Fruit fly (Drosophila melanogaster) whole organism, embryonic: ENCODE data around the gene Rhp.
"Not testable (repeated sequence)": the region's sequence is repeated elsewhere in the genome, so short reads cannot be mapped to it uniquely, and the experiment has no call there.

Source experiments
- Awh ChIP-seq: fragments of 200-800 bp; sonication (Bioruptor generic); IDR thresholded peaks from 2 replicates; pipeline ENCODE4, ENCODE4 v1.3.6; 2022; ENCODE audit warnings: missing biosample characterization, missing genetic modification characterization
- CG10462 ChIP-seq: fragments of 200-800 bp; sonication (Bioruptor generic); optimal IDR thresholded peaks from 2 replicates; lab custom pipeline; 2016; ENCODE audit warnings: missing biosample characterization, missing genetic modification characterization
- CG10979 ChIP-seq: fragments of 200-800 bp; sonication (Bioruptor generic); optimal IDR thresholded peaks from 2 replicates; lab custom pipeline; 2018; ENCODE audit warnings: missing biosample characterization, mild to moderate bottlenecking, missing genetic modification characterization, moderate library complexity
- CG13287 ChIP-seq: fragments of 200-800 bp; sonication (Bioruptor generic); IDR thresholded peaks from 2 replicates; pipeline ENCODE4 v1.3.6; 2022; ENCODE audit warnings: missing biosample characterization, missing genetic modification characterization; ENCODE audit not compliant: partially characterized antibody
- CG14014 ChIP-seq: fragments of 200-800 bp; sonication (Bioruptor generic); IDR thresholded peaks from 2 replicates; pipeline ENCODE4 v1.3.6; 2022; ENCODE audit warnings: missing biosample characterization, missing genetic modification characterization
- CG14860 ChIP-seq: fragments of 200-800 bp; sonication (Bioruptor generic); IDR thresholded peaks from 3 replicates; pipeline ENCODE4 v1.3.6; 2022; ENCODE audit warnings: missing biosample characterization, missing genetic modification characterization; ENCODE audit not compliant: partially characterized antibody
- CG17612 ChIP-seq: fragments of 200-800 bp; sonication (Bioruptor generic); IDR thresholded peaks from 2 replicates; pipeline ENCODE4 v1.3.6; 2022; ENCODE audit warnings: missing biosample characterization, missing genetic modification characterization
- CG17912 ChIP-seq: fragments of 200-800 bp; sonication (Bioruptor generic); optimal IDR thresholded peaks from 2 replicates; lab custom pipeline; 2018; ENCODE audit warnings: missing biosample characterization, mild to moderate bottlenecking, missing genetic modification characterization
- CG30020 ChIP-seq: fragments of 200-800 bp; optimal IDR thresholded peaks from 2 replicates; lab custom pipeline; 2019; ENCODE audit warnings: missing biosample characterization, mild to moderate bottlenecking, missing genetic modification characterization, moderate library complexity
- CG31224 ChIP-seq: fragments of 200-800 bp; sonication (Bioruptor generic); IDR thresholded peaks from 2 replicates; pipeline ENCODE4 v1.3.6; 2022; ENCODE audit warnings: missing biosample characterization, missing genetic modification characterization
- CG31388 ChIP-seq: fragments of 200-800 bp; sonication (Bioruptor generic); optimal IDR thresholded peaks from 2 replicates; lab custom pipeline; 2016; ENCODE audit warnings: missing biosample characterization, missing genetic modification characterization
- CG34224 ChIP-seq: fragments of 200-800 bp; sonication (Bioruptor generic); IDR thresholded peaks from 3 replicates; pipeline ENCODE4 v1.3.6; 2022; ENCODE audit warnings: missing biosample characterization, missing genetic modification characterization; ENCODE audit not compliant: partially characterized antibody
- CG6813 ChIP-seq: fragments of 200-800 bp; sonication (Bioruptor generic); optimal IDR thresholded peaks from 2 replicates; lab custom pipeline; 2017; ENCODE audit warnings: missing biosample characterization, missing genetic modification characterization, mild to moderate bottlenecking, moderate library complexity, missing genetic modification reagents
- CG8290 ChIP-seq, 3 experiments: fragments of 200-800 bp; sonication (Bioruptor generic); optimal IDR thresholded peaks; 2 replicates each; lab custom pipeline; 2016 to 2019; ENCODE audit warnings: missing biosample characterization in 3 of 3, missing genetic modification characterization in 3 of 3, mild to moderate bottlenecking in 2 of 3, moderate library complexity in 1 of 3
- CG9817 ChIP-seq: fragments of 200-800 bp; sonication (Bioruptor generic); optimal IDR thresholded peaks from 2 replicates; lab custom pipeline; 2018; ENCODE audit warnings: missing biosample characterization, mild to moderate bottlenecking, missing genetic modification characterization, moderate library complexity
- CG9876 ChIP-seq: fragments of 200-800 bp; sonication (Bioruptor generic); optimal IDR thresholded peaks from 2 replicates; lab custom pipeline; 2016; ENCODE audit warnings: missing biosample characterization, missing genetic modification characterization
- D ChIP-seq, 2 experiments: fragments of 200-800 bp in 1 of 2; fragments of >200 bp in 1 of 2; sonication (Bioruptor generic) in 1 of 2; optimal IDR thresholded peaks; 2 replicates in 1 of 2; 3 replicates in 1 of 2; lab custom pipeline; 2017; ENCODE audit warnings: mild to moderate bottlenecking in 1 of 2, missing biosample characterization in 1 of 2, missing genetic modification characterization in 1 of 2, missing genetic modification reagents in 1 of 2
- Deaf1 ChIP-seq: fragments of 200-800 bp; optimal IDR thresholded peaks from 3 replicates; lab custom pipeline; 2019; ENCODE audit warnings: missing biosample characterization, mild to moderate bottlenecking, missing genetic modification characterization, moderate library complexity
- Dref ChIP-seq: fragments of 200-800 bp; sonication (Bioruptor generic); IDR thresholded peaks from 2 replicates; pipeline ENCODE4 v1.3.6; 2022; ENCODE audit warnings: missing biosample characterization, missing genetic modification characterization
- Gug ChIP-seq: fragments of 200-800 bp; sonication (Bioruptor generic); IDR thresholded peaks from 4 replicates; pipeline ENCODE4 v1.3.6; 2022; ENCODE audit warnings: missing biosample characterization, missing genetic modification characterization
- Hey ChIP-seq: fragments of 200-800 bp; sonication (Bioruptor generic); optimal IDR thresholded peaks from 3 replicates; lab custom pipeline; 2018; ENCODE audit warnings: missing biosample characterization, mild to moderate bottlenecking, missing genetic modification characterization
- Hmr ChIP-seq: fragments of 200-800 bp; sonication (Bioruptor generic); optimal IDR thresholded peaks from 3 replicates; lab custom pipeline; 2017; ENCODE audit warnings: mild to moderate bottlenecking, missing biosample characterization, missing genetic modification reagents, missing genetic modification characterization
- Med ChIP-seq: fragments of 200-800 bp; sonication (Bioruptor generic); peaks from one replicate; lab custom pipeline; 2016; ENCODE audit warnings: missing biosample characterization, missing genetic modification characterization, mild to moderate bottlenecking, inconsistent platforms, moderate library complexity
- Neu2 ChIP-seq: fragments of 200-800 bp; sonication (Bioruptor generic); optimal IDR thresholded peaks from 3 replicates; lab custom pipeline; 2016; ENCODE audit warnings: missing biosample characterization, missing genetic modification characterization, borderline replicate concordance
- Ptx1 ChIP-seq: fragments of 200-800 bp; sonication (Bioruptor generic); IDR thresholded peaks from 2 replicates; pipeline ENCODE4 v1.3.6; 2022; ENCODE audit warnings: missing biosample characterization, missing genetic modification characterization
- bbx ChIP-seq: fragments of 200-800 bp; sonication (Bioruptor generic); IDR thresholded peaks from 2 replicates; pipeline ENCODE4 v1.3.6; 2022; ENCODE audit warnings: missing biosample characterization, missing genetic modification characterization; ENCODE audit not compliant: partially characterized antibody
- bcd ChIP-seq: fragments of 200-800 bp; sonication (Bioruptor generic); optimal IDR thresholded peaks from 2 replicates; lab custom pipeline; 2017; ENCODE audit warnings: missing biosample characterization, mild to moderate bottlenecking, missing genetic modification characterization
- chif ChIP-seq, 2 experiments: fragments of 200-800 bp; sonication (Bioruptor generic); optimal IDR thresholded peaks; 3 replicates each; lab custom pipeline; 2016; ENCODE audit warnings: missing biosample characterization in 2 of 2, missing genetic modification characterization in 2 of 2
- chinmo ChIP-seq: fragments of 200-800 bp; sonication (Bioruptor generic); IDR thresholded peaks from 4 replicates; pipeline ENCODE4 v1.3.6; 2022; ENCODE audit warnings: missing biosample characterization, missing genetic modification characterization; ENCODE audit not compliant: partially characterized antibody
- corto ChIP-seq: fragments of 200-800 bp; sonication (Bioruptor generic); optimal IDR thresholded peaks from 2 replicates; lab custom pipeline; 2016; ENCODE audit warnings: missing biosample characterization, mild to moderate bottlenecking, missing genetic modification characterization, moderate library complexity
- da ChIP-seq: fragments of 200-800 bp; sonication (Bioruptor generic); optimal IDR thresholded peaks from 2 replicates; lab custom pipeline; 2016; ENCODE audit warnings: missing biosample characterization, missing genetic modification characterization
- danr ChIP-seq: fragments of 200-800 bp; sonication (Bioruptor generic); IDR thresholded peaks from 2 replicates; pipeline ENCODE4 v1.3.6; 2022; ENCODE audit warnings: missing biosample characterization, missing genetic modification characterization
- eve ChIP-seq, 2 experiments: fragments of >200 bp; optimal IDR thresholded peaks; 2 replicates each; lab custom pipeline; 2017; ENCODE audit warnings: missing biosample characterization in 2 of 2, missing genetic modification characterization in 2 of 2
- hb ChIP-seq: fragments of 200-800 bp; sonication (Bioruptor generic); IDR thresholded peaks from 3 replicates; pipeline ENCODE4 v1.3.6; 2022; ENCODE audit warnings: missing biosample characterization, missing genetic modification characterization; ENCODE audit not compliant: partially characterized antibody
- knrl ChIP-seq: fragments of 200-800 bp; sonication (Bioruptor generic); IDR thresholded peaks from 3 replicates; pipeline ENCODE4 v1.3.6; 2022; ENCODE audit warnings: missing biosample characterization, missing genetic modification characterization; ENCODE audit not compliant: partially characterized antibody
- lov ChIP-seq, 2 experiments: fragments of 200-800 bp in 1 of 2; fragments of >200 bp in 1 of 2; sonication (Bioruptor generic) in 1 of 2; IDR thresholded peaks in 1 of 2; optimal IDR thresholded peaks in 1 of 2; 2 replicates in 1 of 2; 3 replicates in 1 of 2; pipeline versions ENCODE4 v1.3.6 to Lab custom; 2017 to 2022; ENCODE audit warnings: missing biosample characterization in 1 of 2, missing genetic modification characterization in 1 of 2
- peb ChIP-seq: fragments of 200-800 bp; sonication (Bioruptor generic); IDR thresholded peaks from 2 replicates; pipeline ENCODE4 v1.3.6; 2022; ENCODE audit warnings: missing biosample characterization, missing genetic modification characterization
- pnt ChIP-seq: fragments of 200-800 bp; sonication (Bioruptor generic); optimal IDR thresholded peaks from 3 replicates; lab custom pipeline; 2016; ENCODE audit warnings: missing biosample characterization, missing genetic modification characterization
- prd ChIP-seq, 3 experiments: fragments of >200 bp in 2 of 3; fragments of 200-800 bp in 1 of 3; sonication (Bioruptor generic) in 1 of 3; optimal IDR thresholded peaks in 2 of 3; IDR thresholded peaks in 1 of 3; 2 replicates in 2 of 3; 3 replicates in 1 of 3; pipeline versions ENCODE4 v1.3.6 to Lab custom; 2017 to 2022; ENCODE audit warnings: missing biosample characterization in 1 of 3, missing genetic modification characterization in 1 of 3
- sens ChIP-seq: fragments of 200-800 bp; sonication (Bioruptor generic); peaks from one replicate; lab custom pipeline; 2016; ENCODE audit warnings: missing biosample characterization, missing genetic modification characterization
- sim ChIP-seq: fragments of 200-800 bp; sonication (Bioruptor generic); IDR thresholded peaks from 2 replicates; pipeline ENCODE4 v1.3.6; 2022; ENCODE audit warnings: missing biosample characterization, missing genetic modification characterization
- sima ChIP-seq: fragments of 200-800 bp; sonication (Bioruptor generic); optimal IDR thresholded peaks from 2 replicates; lab custom pipeline; 2016; ENCODE audit warnings: missing biosample characterization, missing genetic modification characterization
- trh ChIP-seq: fragments of 200-800 bp; sonication (Bioruptor generic); optimal IDR thresholded peaks from 2 replicates; lab custom pipeline; 2016; ENCODE audit warnings: missing biosample characterization, missing genetic modification characterization
- unc-4 ChIP-seq: fragments of 200-800 bp; sonication (Bioruptor generic); IDR thresholded peaks from 2 replicates; pipeline ENCODE4 v1.3.6; 2022; ENCODE audit warnings: missing biosample characterization, missing genetic modification characterization; ENCODE audit not compliant: partially characterized antibody
- vnd ChIP-seq: fragments of 200-800 bp; sonication (Bioruptor generic); IDR thresholded peaks from 3 replicates; pipeline ENCODE4 v1.3.6; 2022; ENCODE audit warnings: missing biosample characterization, missing genetic modification characterization; ENCODE audit not compliant: partially characterized antibody

Rhp gene

DNA sequence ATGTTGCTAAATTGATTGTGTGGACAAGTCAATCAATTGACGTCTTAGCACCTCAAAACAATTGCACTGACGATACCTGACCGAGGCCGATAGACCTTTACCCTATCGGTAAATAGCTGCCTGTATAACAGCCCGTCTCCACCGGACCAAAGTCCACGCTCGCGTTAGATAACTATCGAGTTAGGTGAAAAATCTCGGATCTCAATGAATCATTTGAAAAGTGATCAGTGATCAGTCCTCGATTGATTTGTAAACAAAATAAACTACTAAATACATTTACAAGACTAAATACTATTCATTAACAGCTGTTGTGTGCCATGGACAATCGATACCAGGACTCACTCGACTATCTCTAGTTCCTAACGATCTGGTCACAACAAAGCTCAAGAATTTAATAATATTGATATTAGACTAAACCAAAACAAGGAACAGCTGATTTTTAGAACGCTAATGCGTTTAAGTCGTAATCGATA is 10.4 kb downstream of the Rhp start, which contains the start of the genes sordd2 and CG15602 (continued):
- TF ChIP-seq Ptx1 (GFP tag; lab: Robert Waterston, UW) (0 out of 2 replicates have a peak, but pooled peaks have one; percentile 11), CG34224 (peak; percentile 60; the same call in 2 of the 3 replicates), knrl (GFP tag; lab: Robert Waterston, UW) (peak; percentile 81), bbx (GFP tag; lab: Robert Waterston, UW) (peak; percentile 86), vnd (GFP tag; lab: Robert Waterston, UW) (peak; percentile 68), chinmo (GFP tag; lab: Robert Waterston, UW) (0 out of 4 replicates have a peak, but pooled peaks have one; percentile 20), hb (GFP tag; lab: Robert Waterston, UW) (peak; percentile 76), Gug (GFP tag; lab: Robert Waterston, UW) (peak; percentile 21; the same call in 1 of the 4 replicates), CG13287 (GFP tag; lab: Robert Waterston, UW) (peak; percentile 33), CG30020 (tag; lab: Kevin White, UChicago) (peak; percentile 88), CG14860 (GFP tag; lab: Robert Waterston, UW) (peak; percentile 56), prd (GFP tag; IDR thresholded peaks at IDR 0.05; lab: Robert Waterston, UW) (peak; percentile 31; the same call in 1 of the 3 replicates), unc-4 (GFP tag; lab: Robert Waterston, UW) (peak; percentile 84), sens (GFP tag; lab: Kevin White, UChicago) (peak; percentile 65), Med (peak; percentile 15), CG8290 (GFP tag; optimal IDR thresholded peaks at IDR 0.05; lab: Kevin White, UChicago) (peak; percentile 87)
- TF ChIP-seq prd (optimal IDR thresholded peaks at IDR 0.05; lab: Kevin White, UChicago); CG8290 (tag; optimal IDR thresholded peaks at IDR 0.05; lab: Kevin White, UChicago): not testable (repeated sequence)

DNA sequence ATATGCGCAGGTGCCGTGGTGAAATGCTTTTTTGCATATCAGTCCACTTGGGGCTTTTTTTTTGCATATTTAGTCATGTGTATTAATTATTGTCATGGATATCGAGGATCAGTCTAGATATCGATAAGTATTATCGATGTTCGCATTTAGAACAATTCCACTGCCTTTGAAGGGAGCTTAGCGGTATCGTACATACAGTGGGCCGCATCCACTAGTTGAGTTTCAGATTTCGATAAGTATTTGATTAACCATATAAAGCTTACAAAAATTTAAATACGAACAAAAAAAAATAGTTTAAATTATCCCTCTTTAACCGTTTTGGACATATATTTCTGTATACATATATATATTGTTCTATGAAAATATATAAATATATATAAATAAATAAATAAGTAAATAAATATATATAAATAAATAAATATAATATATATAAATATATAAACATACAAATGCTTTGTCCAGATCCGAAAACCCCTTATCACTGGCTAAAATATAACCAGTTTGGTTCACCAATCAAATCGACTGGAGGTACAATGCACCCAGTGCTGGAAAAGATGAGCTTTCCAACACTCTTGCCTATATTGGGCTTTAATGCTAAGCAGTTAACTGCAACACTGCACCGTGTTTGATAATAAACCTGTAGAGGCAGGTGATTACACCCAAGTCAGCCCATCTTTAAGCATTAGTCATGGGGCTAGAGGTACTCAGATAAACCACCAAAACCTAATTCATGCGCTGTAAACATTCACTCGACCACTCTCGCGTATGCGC is 14.4 kb downstream of the Rhp start:
- TF ChIP-seq Awh (GFP tag; lab: Robert Waterston, UW): no peak
- TF ChIP-seq eve (GFP tag; optimal IDR thresholded peaks at IDR 0.05; lab: Kevin White, UChicago): peak in 1 of 2 experiments; percentile 38
- TF ChIP-seq da (GFP tag; lab: Kevin White, UChicago): no peak
- TF ChIP-seq CG10462: no peak
- TF ChIP-seq CG9876 (GFP tag; lab: Kevin White, UChicago): no peak
- no peak for TF ChIP-seq CG9817
- no peak for TF ChIP-seq sima (GFP tag; lab: Kevin White, UChicago)
- peak; percentile 20 for TF ChIP-seq CG10979 (tag; lab: Kevin White, UChicago)
- TF ChIP-seq CG6813 (GFP tag; lab: Kevin White, UChicago): peak; percentile 24
- TF ChIP-seq sim (GFP tag; lab: Robert Waterston, UW): no peak
- no peak for TF ChIP-seq bcd (GFP tag; lab: Kevin White, UChicago)
- TF ChIP-seq CG31388: no peak
- no peak for TF ChIP-seq trh (GFP tag; lab: Kevin White, UChicago)
- TF ChIP-seq Deaf1: no peak
- no peak for TF ChIP-seq corto (GFP tag; lab: Kevin White, UChicago)
- TF ChIP-seq danr (GFP tag; lab: Robert Waterston, UW): no peak
- TF ChIP-seq D (optimal IDR thresholded peaks at IDR 0.05; lab: Kevin White, UChicago): no peak
- TF ChIP-seq D (GFP tag; optimal IDR thresholded peaks at IDR 0.05; lab: Kevin White, UChicago): no peak
- no peak for TF ChIP-seq peb (GFP tag; lab: Robert Waterston, UW)
- TF ChIP-seq chif (GFP tag; optimal IDR thresholded peaks at IDR 0.05; lab: Kevin White, UChicago): no peak
- no peak for TF ChIP-seq Hey
- TF ChIP-seq CG17912 (GFP tag; lab: Kevin White, UChicago): no peak
- no peak for TF ChIP-seq CG14014 (GFP tag; lab: Robert Waterston, UW)
- TF ChIP-seq Dref (GFP tag; lab: Robert Waterston, UW): peak; percentile 81
- TF ChIP-seq CG17612 (GFP tag; lab: Robert Waterston, UW): no peak
- TF ChIP-seq Hmr (GFP tag; lab: Kevin White, UChicago): peak; percentile 58
- no peak for TF ChIP-seq Neu2 (GFP tag; lab: Kevin White, UChicago)
- no peak for TF ChIP-seq lov (optimal IDR thresholded peaks at IDR 0.05; lab: Kevin White, UChicago)
- TF ChIP-seq lov (GFP tag; IDR thresholded peaks at IDR 0.05; lab: Robert Waterston, UW): no peak
- TF ChIP-seq CG31224 (GFP tag; lab: Robert Waterston, UW): no peak
- TF ChIP-seq pnt (GFP tag; lab: Kevin White, UChicago): no peak
